Fruit fly (Drosophila melanogaster) whole organism, embryonic: ENCODE results near the gene mus301.

Source experiments
- CG10462 ChIP-seq: fragments of 200-800 bp; sonication (Bioruptor generic); optimal IDR thresholded peaks from 2 replicates; lab custom pipeline; 2016; ENCODE audit warnings: missing biosample characterization, missing genetic modification characterization
- CG12769 ChIP-seq: fragments of 200-800 bp; sonication (Bioruptor generic); optimal IDR thresholded peaks from 2 replicates; lab custom pipeline; 2019; ENCODE audit warnings: missing biosample characterization, mild to moderate bottlenecking, missing genetic modification characterization, moderate library complexity
- CG34224 ChIP-seq: fragments of 200-800 bp; sonication (Bioruptor generic); IDR thresholded peaks from 3 replicates; pipeline ENCODE4 v1.3.6; 2022; ENCODE audit warnings: missing biosample characterization, missing genetic modification characterization; ENCODE audit not compliant: partially characterized antibody
- Dp ChIP-seq: fragments of 200-800 bp; sonication (Bioruptor generic); optimal IDR thresholded peaks from 2 replicates; lab custom pipeline; 2018; ENCODE audit warnings: missing biosample characterization, mild to moderate bottlenecking, missing genetic modification characterization, moderate library complexity
- Ets65A ChIP-seq: fragments of 200-800 bp; sonication (Bioruptor generic); peaks from one replicate; lab custom pipeline; 2016; ENCODE audit warnings: missing biosample characterization, missing genetic modification characterization
- dmrt11E ChIP-seq: fragments of 200-800 bp; sonication (Bioruptor generic); optimal IDR thresholded peaks from 3 replicates; lab custom pipeline; 2018; ENCODE audit warnings: missing biosample characterization, mild to moderate bottlenecking, missing genetic modification characterization, moderate library complexity
- ind ChIP-seq: fragments of 200-800 bp; sonication (Bioruptor generic); optimal IDR thresholded peaks from 3 replicates; lab custom pipeline; 2016; ENCODE audit warnings: missing biosample characterization, missing genetic modification characterization
- pb ChIP-seq: fragments of 200-800 bp; sonication (Bioruptor generic); optimal IDR thresholded peaks from 3 replicates; lab custom pipeline; 2016; ENCODE audit warnings: missing biosample characterization, missing genetic modification characterization
- so ChIP-seq: fragments of 200-800 bp; sonication (Bioruptor generic); IDR thresholded peaks from 3 replicates; pipeline ENCODE4 v1.3.6; 2022; ENCODE audit warnings: missing biosample characterization, missing genetic modification characterization

dm6 chr3L:8187397-8187811 is 49.8 kb downstream of the mus301 start:
- TF ChIP-seq Ets65A (peak; percentile 46), CG10462 (GFP tag; lab: Kevin White, UChicago) (no peak), pb (no peak), dmrt11E (tag; lab: Kevin White, UChicago) (no peak), ind (no peak), so (GFP tag; lab: Robert Waterston, UW) (no peak), CG34224 (no peak), CG12769 (tag; lab: Kevin White, UChicago) (no peak), Dp (GFP tag; lab: Kevin White, UChicago) (no peak)
